Fruit fly (Drosophila melanogaster): Measurements from ENCODE around the gene Pgant8.

DNA sequence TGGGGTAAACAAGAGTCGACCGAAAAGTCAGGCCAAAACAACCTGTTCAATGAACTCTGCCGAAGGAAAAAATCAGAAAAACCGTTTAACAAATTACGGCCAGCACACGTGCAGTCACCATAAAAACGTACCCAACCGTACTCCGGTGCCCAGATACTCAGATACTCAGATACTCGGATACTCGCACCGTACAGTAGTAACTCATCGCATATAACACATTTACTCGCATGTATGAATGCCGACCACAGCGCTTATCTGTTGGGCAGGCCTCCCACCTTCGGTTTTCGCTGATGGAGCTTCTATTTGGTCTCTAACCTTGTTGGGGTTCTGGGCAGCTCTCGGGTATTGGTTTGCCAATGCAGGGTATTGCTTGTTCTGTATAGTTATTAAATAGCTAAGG lies 36.6 kb downstream of the Pgant8 start:
- TF ChIP-seq jim (GFP tag; optimal IDR thresholded peaks at IDR 0.05) = no peak
- no peak for TF ChIP-seq CG32264 (GFP tag; optimal IDR thresholded peaks at IDR 0.05)
- TF ChIP-seq fru (GFP tag; optimal IDR thresholded peaks at IDR 0.05) = no peak
- no peak for TF ChIP-seq psq (GFP tag; optimal IDR thresholded peaks at IDR 0.05)
- TF ChIP-seq dmrt93B (GFP tag; optimal IDR thresholded peaks at IDR 0.05) = no peak
- no peak for TF ChIP-seq foxo (GFP tag; optimal IDR thresholded peaks at IDR 0.05)
- TF ChIP-seq OdsH (GFP tag; optimal IDR thresholded peaks at IDR 0.05) = no peak
- TF ChIP-seq CrebA (GFP tag; optimal IDR thresholded peaks at IDR 0.05; ENCODE audit: borderline replicate concordance) = no peak
- no peak for TF ChIP-seq Hr78 (GFP tag; optimal IDR thresholded peaks at IDR 0.05)
- TF ChIP-seq brk (GFP tag; optimal IDR thresholded peaks at IDR 0.05) = no peak
- no peak for TF ChIP-seq Myc (optimal IDR thresholded peaks at IDR 0.05)
- TF ChIP-seq Dif (GFP tag; optimal IDR thresholded peaks at IDR 0.05; ENCODE audit: partially characterized antibody) = no peak
